Worm (Caenorhabditis elegans): Measurements from ENCODE around the gene F11E6.6.

Gene F11E6.6

ce11 chrIV:17450443-17450842, 15.3 kb downstream of the F11E6.6 start, which contains the start of gene F11E6.8:
Gene F11E6.8, minus strand, starts transcription at chrIV:17450543.
- TF ChIP-seq fkh-2 (tag; optimal IDR thresholded peaks at IDR 0.05) (no peak), ceh-28 (tag; optimal IDR thresholded peaks at IDR 0.05) (no peak), nhr-11 (tag; optimal IDR thresholded peaks at IDR 0.05) (no peak), tbx-2 (tag; optimal IDR thresholded peaks at IDR 0.05) (no peak), snpc-4 (tag; optimal IDR thresholded peaks at IDR 0.05) (no peak), nhr-67 (tag; optimal IDR thresholded peaks at IDR 0.05) (no peak), ztf-11 (tag; optimal IDR thresholded peaks at IDR 0.05) (no peak), nhr-43 (tag; optimal IDR thresholded peaks at IDR 0.05; ENCODE audit: poor library complexity, severe bottlenecking) (no peak), nhr-23 (tag; optimal IDR thresholded peaks at IDR 0.05) (no peak), sea-2 (GFP tag; optimal IDR thresholded peaks at IDR 0.05) (no peak), lsy-12 (tag; optimal IDR thresholded peaks at IDR 0.05) (no peak), mdl-1 (tag; optimal IDR thresholded peaks at IDR 0.05) (no peak), elt-1 (tag; optimal IDR thresholded peaks at IDR 0.05) (no peak), nhr-77 (tag; optimal IDR thresholded peaks at IDR 0.05) (no peak), pha-4 (tag; optimal IDR thresholded peaks at IDR 0.05) (no peak), unc-39 (tag; optimal IDR thresholded peaks at IDR 0.05) (no peak), egl-5 (tag; optimal IDR thresholded peaks at IDR 0.05) (no peak), ceh-9 (tag; optimal IDR thresholded peaks at IDR 0.05) (no peak)

ce11 chrIV:17448319-17448718, 17.5 kb downstream of the F11E6.6 start:
- TF ChIP-seq pha-4 (tag; optimal IDR thresholded peaks at IDR 0.05), result peak; percentile 66
- no peak for TF ChIP-seq zag-1 (tag; optimal IDR thresholded peaks at IDR 0.05)

ce11 chrIV:17442503-17442902, 23.3 kb downstream of the F11E6.6 start, which contains the start of gene F11E6.11:
Gene F11E6.11, plus strand, starts transcription at chrIV:17442827.
- TF ChIP-seq pha-4 (tag; optimal IDR thresholded peaks at IDR 0.05) (no peak), elt-3 (tag; optimal IDR thresholded peaks at IDR 0.05) (no peak), unc-62 (GFP tag; optimal IDR thresholded peaks at IDR 0.05) (no peak), nhr-11 (tag; optimal IDR thresholded peaks at IDR 0.05) (no peak), nhr-76 (tag; optimal IDR thresholded peaks at IDR 0.05) (no peak), jun-1 (tag; optimal IDR thresholded peaks at IDR 0.05) (no peak), nhr-43 (tag; optimal IDR thresholded peaks at IDR 0.05; ENCODE audit: poor library complexity, severe bottlenecking) (peak; percentile 36), nhr-25 (tag; optimal IDR thresholded peaks at IDR 0.05) (peak; percentile 51), nhr-23 (tag; optimal IDR thresholded peaks at IDR 0.05) (peak; percentile 15), pqm-1 (tag; optimal IDR thresholded peaks at IDR 0.05) (peak; percentile 6), ceh-16 (tag; optimal IDR thresholded peaks at IDR 0.05) (no peak), ZK546.5 (tag; optimal IDR thresholded peaks at IDR 0.05) (no peak), aly-2 (tag; optimal IDR thresholded peaks at IDR 0.05) (no peak), nhr-12 (tag; optimal IDR thresholded peaks at IDR 0.05) (no peak), nhr-28 (tag; optimal IDR thresholded peaks at IDR 0.05) (no peak), fkh-2 (tag; optimal IDR thresholded peaks at IDR 0.05) (no peak), zag-1 (tag; optimal IDR thresholded peaks at IDR 0.05) (no peak)

ce11 chrIV:17441260-17441659, 24.5 kb downstream of the F11E6.6 start:
- TF ChIP-seq unc-62 (GFP tag; optimal IDR thresholded peaks at IDR 0.05), result no peak
- no peak for TF ChIP-seq lsy-12 (tag; optimal IDR thresholded peaks at IDR 0.05)
- no peak for TF ChIP-seq unc-39 (tag; optimal IDR thresholded peaks at IDR 0.05)
- no peak for TF ChIP-seq ceh-82 (tag; optimal IDR thresholded peaks at IDR 0.05)
- TF ChIP-seq ceh-9 (tag; optimal IDR thresholded peaks at IDR 0.05), result no peak
- TF ChIP-seq nhr-43 (tag; optimal IDR thresholded peaks at IDR 0.05; ENCODE audit: poor library complexity, severe bottlenecking), result peak; percentile 6
- no peak for TF ChIP-seq fkh-2 (tag; optimal IDR thresholded peaks at IDR 0.05)
- peak; percentile 25 for TF ChIP-seq elt-2 (tag; optimal IDR thresholded peaks at IDR 0.05)
- no peak for TF ChIP-seq nhr-12 (tag; optimal IDR thresholded peaks at IDR 0.05)
- peak; percentile 39 for TF ChIP-seq nhr-25 (tag; optimal IDR thresholded peaks at IDR 0.05)

ce11 chrIV:17440417-17440816, 25.4 kb downstream of the F11E6.6 start, which contains the start of gene F08A7.1:
Gene F08A7.1, plus strand, starts transcription at chrIV:17440607.
- peak; percentile 48 for TF ChIP-seq pha-4 (tag; optimal IDR thresholded peaks at IDR 0.05)
- no peak for TF ChIP-seq ztf-11 (tag; optimal IDR thresholded peaks at IDR 0.05)
- peak; percentile 78 for TF ChIP-seq pqm-1 (tag; optimal IDR thresholded peaks at IDR 0.05)
- peak; percentile 71 for TF ChIP-seq elt-2 (tag; optimal IDR thresholded peaks at IDR 0.05)
- no peak for TF ChIP-seq nfya-1 (tag; optimal IDR thresholded peaks at IDR 0.05; ENCODE audit: insufficient read depth)
